Worm (Caenorhabditis elegans) whole organism, L1 larva: ENCODE measurements around the gene F54D5.7.

ENCODE experiments used
- ama-1 ChIP-seq: fragments of 150-350 bp; optimal IDR thresholded peaks from 2 replicates; lab custom pipeline; 2014
- fkh-8 ChIP-seq: sonication (generic microtip); optimal IDR thresholded peaks from 2 replicates; lab custom pipeline; 2016; ENCODE audit warnings: mild to moderate bottlenecking, missing genetic modification characterization, missing compliant biosample characterization
- lin-13 ChIP-seq: fragments of 150-350 bp; optimal IDR thresholded peaks from 2 replicates; lab custom pipeline; 2014; ENCODE audit warnings: missing biosample characterization, missing genetic modification reagents, missing genetic modification characterization
- nhr-12 ChIP-seq: sonication (generic microtip); optimal IDR thresholded peaks from 2 replicates; lab custom pipeline; 2017; ENCODE audit warnings: missing biosample characterization, missing genetic modification characterization
- nhr-28 ChIP-seq: fragments of 150-350 bp; optimal IDR thresholded peaks from 2 replicates; lab custom pipeline; 2014; ENCODE audit warnings: missing biosample characterization, missing genetic modification characterization
- pax-3 ChIP-seq: fragments of 200-800 bp; sonication (Bioruptor generic); optimal IDR thresholded peaks from 2 replicates; lab custom pipeline; 2018; ENCODE audit warnings: mild to moderate bottlenecking, missing genetic modification characterization, moderate library complexity, missing compliant biosample characterization

DNA sequence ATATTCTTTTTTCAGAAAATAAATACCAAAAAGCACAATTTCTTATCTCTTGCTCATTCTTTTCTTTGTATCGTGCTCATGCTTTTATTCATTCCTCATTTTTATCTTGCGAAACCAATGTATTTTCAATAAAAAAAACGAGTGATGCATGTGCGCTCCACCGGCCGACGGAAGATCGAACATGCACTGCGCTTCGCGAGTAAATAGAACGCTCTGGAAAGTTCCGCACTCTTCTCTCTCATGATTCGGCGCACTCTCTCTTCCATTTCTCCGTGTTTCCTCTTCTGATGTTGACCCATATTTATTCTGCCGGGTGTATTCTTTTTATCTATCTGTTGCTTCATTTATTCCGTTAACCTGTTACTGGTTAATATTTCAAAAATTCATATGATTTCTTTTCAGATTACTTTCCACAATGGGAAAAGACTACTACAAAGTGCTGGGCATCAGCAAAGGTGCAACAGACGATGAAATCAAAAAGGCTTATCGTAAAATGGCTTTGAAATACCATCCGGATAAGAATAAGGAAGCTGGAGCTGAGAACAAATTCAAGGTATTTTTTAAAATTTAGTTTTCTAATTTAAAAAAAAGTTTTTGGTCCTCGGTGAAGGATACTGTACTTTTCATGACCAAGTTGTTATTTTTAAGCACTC lies 1.9 kb upstream of the F54D5.7 start, which contains the start of gene dnj-13:
- peak; percentile 95 for TF ChIP-seq pax-3 (tag; lab: Kevin White, UChicago)
- TF ChIP-seq nhr-28 (tag; lab: Kevin White, UChicago): no peak
- peak; percentile 99 for TF ChIP-seq fkh-8
- TF ChIP-seq lin-13 (GFP tag; lab: Kevin White, UChicago): peak; percentile 93
- TF ChIP-seq nhr-12: no peak
- peak; percentile 0 for TF ChIP-seq ama-1
